Fruit fly (Drosophila melanogaster) whole organism, prepupa: Measurements from ENCODE around the gene CG5418.
A peak's percentile ranks its signal among the peaks of the same experiment; 100 is the strongest.

Experiments used
- Blimp-1 ChIP-seq: fragments of 200-800 bp; sonication (Bioruptor generic); optimal IDR thresholded peaks from 3 replicates; lab custom pipeline; 2017; ENCODE audit warnings: missing biosample characterization, missing genetic modification characterization, mild to moderate bottlenecking, moderate library complexity, missing genetic modification reagents
- CG10631 ChIP-seq: fragments of 200-800 bp; sonication (Bioruptor generic); optimal IDR thresholded peaks from 2 replicates; lab custom pipeline; 2016; ENCODE audit warnings: missing biosample characterization, missing genetic modification characterization
- CG3032 ChIP-seq: fragments of 200-800 bp; optimal IDR thresholded peaks from 2 replicates; lab custom pipeline; 2019; ENCODE audit warnings: missing biosample characterization, mild to moderate bottlenecking, missing genetic modification characterization, moderate library complexity
- CG4318 ChIP-seq: fragments of 200-800 bp; sonication (Bioruptor generic); optimal IDR thresholded peaks from 3 replicates; lab custom pipeline; 2017; ENCODE audit warnings: missing biosample characterization, mild to moderate bottlenecking, missing genetic modification characterization
- CG6163 ChIP-seq: fragments of 200-800 bp; sonication (Bioruptor generic); IDR thresholded peaks from 3 replicates; pipeline ENCODE4 v1.3.6; 2022; ENCODE audit warnings: missing biosample characterization, missing genetic modification characterization
- CG6792 ChIP-seq: fragments of 200-800 bp; sonication (Bioruptor generic); optimal IDR thresholded peaks from 3 replicates; lab custom pipeline; 2016; ENCODE audit warnings: missing biosample characterization, missing genetic modification characterization
- Eip78C ChIP-seq: fragments of 200-800 bp; sonication (Bioruptor generic); peaks from one replicate; lab custom pipeline; 2016; ENCODE audit warnings: missing biosample characterization, missing genetic modification characterization
- Gug ChIP-seq: fragments of 200-800 bp; sonication (Bioruptor generic); IDR thresholded peaks from 2 replicates; pipeline ENCODE4 v1.3.6; 2022; ENCODE audit warnings: missing biosample characterization, missing genetic modification characterization
- Hr4 ChIP-seq: fragments of 200-800 bp; sonication (Bioruptor generic); optimal IDR thresholded peaks from 3 replicates; lab custom pipeline; 2016; ENCODE audit warnings: missing biosample characterization, missing genetic modification characterization
- OdsH ChIP-seq: fragments of 200-800 bp; sonication (Bioruptor generic); optimal IDR thresholded peaks from 3 replicates; lab custom pipeline; 2016; ENCODE audit warnings: missing biosample characterization, missing genetic modification characterization
- Sox102F ChIP-seq: fragments of 200-800 bp; sonication (Bioruptor generic); optimal IDR thresholded peaks from 2 replicates; lab custom pipeline; 2016; ENCODE audit warnings: missing biosample characterization, mild to moderate bottlenecking, missing genetic modification characterization
- Sox14 ChIP-seq: fragments of 200-800 bp; sonication (Bioruptor generic); optimal IDR thresholded peaks from 3 replicates; lab custom pipeline; 2016; ENCODE audit warnings: missing biosample characterization, missing genetic modification characterization
- Sox15 ChIP-seq: fragments of 200-800 bp; sonication (Bioruptor generic); optimal IDR thresholded peaks from 3 replicates; lab custom pipeline; 2016; ENCODE audit warnings: missing biosample characterization, missing genetic modification characterization
- acj6 ChIP-seq: fragments of 200-800 bp; sonication (Bioruptor generic); optimal IDR thresholded peaks from 3 replicates; lab custom pipeline; 2016; ENCODE audit warnings: missing biosample characterization, missing genetic modification characterization
- fd59A ChIP-seq: fragments of 200-800 bp; sonication (Bioruptor generic); optimal IDR thresholded peaks from 2 replicates; lab custom pipeline; 2017; ENCODE audit warnings: missing biosample characterization, mild to moderate bottlenecking, missing genetic modification characterization, missing genetic modification reagents
- fkh ChIP-seq: fragments of 200-800 bp; sonication (Bioruptor generic); optimal IDR thresholded peaks from 3 replicates; lab custom pipeline; 2017; ENCODE audit warnings: missing biosample characterization, mild to moderate bottlenecking, missing genetic modification characterization, moderate library complexity
- spab ChIP-seq: fragments of 200-800 bp; sonication (Bioruptor generic); optimal IDR thresholded peaks from 2 replicates; lab custom pipeline; 2017; ENCODE audit warnings: missing biosample characterization, mild to moderate bottlenecking, missing genetic modification characterization, missing genetic modification reagents
- svp ChIP-seq: fragments of 200-800 bp; sonication (Bioruptor generic); peaks from one replicate; lab custom pipeline; 2016; ENCODE audit warnings: missing biosample characterization, missing genetic modification characterization
- topi ChIP-seq: fragments of 200-800 bp; sonication (Bioruptor generic); optimal IDR thresholded peaks from 3 replicates; lab custom pipeline; 2016; ENCODE audit warnings: missing biosample characterization, missing genetic modification characterization

CG5418 gene

DNA sequence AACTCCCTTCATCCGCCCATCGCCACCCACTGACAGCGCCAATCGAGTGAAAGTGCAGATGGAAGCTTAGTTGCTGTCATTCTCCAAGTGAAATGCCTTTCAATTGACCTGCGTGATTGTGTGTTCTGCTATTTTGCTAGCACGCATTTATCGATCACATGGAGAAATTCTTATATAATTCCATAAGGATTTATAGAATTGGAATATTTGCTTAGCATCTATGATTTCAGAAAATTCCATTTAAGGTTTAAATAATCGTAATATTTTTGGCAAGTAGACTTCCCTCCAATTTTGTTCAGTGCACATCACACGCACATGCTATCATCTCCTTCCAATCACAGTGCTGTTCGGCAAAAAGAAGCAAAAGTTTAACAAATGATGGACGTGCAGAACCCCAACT is 39.1 kb downstream of the CG5418 start (continued):
- TF ChIP-seq CG3032 (no peak), CG4318 (no peak), spab (GFP tag; lab: Kevin White, UChicago) (no peak), Gug (GFP tag; lab: Robert Waterston, UW) (no peak), Blimp-1 (GFP tag; lab: Kevin White, UChicago) (no peak), OdsH (GFP tag; lab: Kevin White, UChicago) (no peak), fd59A (GFP tag; lab: Kevin White, UChicago) (no peak), Hr4 (GFP tag; lab: Kevin White, UChicago) (peak; percentile 32), Eip78C (GFP tag; lab: Kevin White, UChicago) (peak; percentile 46), CG10631 (peak; percentile 11), Sox102F (GFP tag; lab: Kevin White, UChicago) (no peak), acj6 (GFP tag; lab: Kevin White, UChicago) (no peak), Sox15 (GFP tag; lab: Kevin White, UChicago) (no peak), Sox14 (no peak)

DNA sequence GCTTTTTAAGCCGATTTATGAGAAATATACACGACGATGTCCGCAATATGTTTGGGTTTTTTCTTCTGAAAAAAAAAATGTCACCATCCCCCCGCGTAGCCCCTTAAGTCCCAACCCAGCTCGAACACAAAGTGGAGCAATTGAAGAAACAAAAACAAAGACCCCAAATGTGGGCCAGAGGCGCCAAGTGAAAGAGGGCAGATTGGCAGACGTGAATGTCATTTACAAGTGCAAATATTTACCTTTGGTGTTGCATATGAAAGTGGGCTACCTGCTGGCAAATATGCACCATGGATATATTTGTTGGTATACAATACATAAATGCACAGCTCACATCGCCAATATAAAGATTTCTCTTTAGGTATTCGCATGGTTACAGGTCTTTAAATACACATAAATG is 42.4 kb downstream of the CG5418 start:
- TF ChIP-seq Gug (GFP tag; lab: Robert Waterston, UW) = no peak
- peak; percentile 51 for TF ChIP-seq Eip78C (GFP tag; lab: Kevin White, UChicago)
- TF ChIP-seq svp (GFP tag; lab: Kevin White, UChicago) = peak; percentile 29
- TF ChIP-seq CG6163 (GFP tag; lab: Robert Waterston, UW) = 0 out of 3 replicates have a peak, but pooled peaks have one; percentile 17
- TF ChIP-seq CG6792 (GFP tag; lab: Kevin White, UChicago) = no peak
- TF ChIP-seq, all 60 proteins: peak for 3

DNA sequence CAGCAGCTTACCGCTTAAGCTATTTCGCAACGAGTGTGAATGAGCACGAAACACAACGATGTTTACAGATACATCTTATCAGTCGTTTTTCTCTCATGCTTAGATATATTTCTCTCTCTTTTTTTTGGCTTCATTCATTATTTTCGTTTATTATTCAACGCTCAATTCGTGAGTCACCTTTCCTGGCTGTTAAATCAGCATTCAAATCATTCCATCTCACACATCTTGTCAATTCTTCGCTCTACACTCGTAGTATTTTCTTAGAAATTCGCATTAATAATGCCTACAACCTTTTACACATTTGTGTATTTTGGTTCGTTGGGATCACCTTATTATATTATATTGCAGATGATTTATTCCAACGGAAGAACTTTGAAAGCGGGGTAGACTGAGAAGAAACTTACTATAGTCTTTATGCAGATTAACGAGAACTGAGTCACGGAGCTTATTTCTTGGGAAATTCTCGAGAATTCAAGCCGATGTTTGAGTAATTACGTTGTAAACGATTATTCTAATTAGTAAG is 48.4 kb downstream of the CG5418 start:
- TF ChIP-seq fkh (GFP tag; lab: Kevin White, UChicago) = peak; percentile 28
- TF ChIP-seq topi (GFP tag; lab: Kevin White, UChicago) = no peak
